Worm (Caenorhabditis elegans) whole organism, young adult: Measurements from ENCODE around the gene T19C4.24.
A peak's percentile ranks its signal among the peaks of the same experiment; 100 is the strongest.

Experiments used
- D2030.7 ChIP-seq: fragments of 200-800 bp; sonication (Bioruptor generic); IDR thresholded peaks from 2 replicates; pipeline ENCODE4 v1.3.6; 2022; ENCODE audit warnings: missing genetic modification reagents, missing genetic modification characterization, missing compliant biosample characterization
- F55B11.4 ChIP-seq: sonication (generic microtip); optimal IDR thresholded peaks from 2 replicates; lab custom pipeline; 2016; ENCODE audit warnings: missing compliant biosample characterization, missing genetic modification characterization, borderline replicate concordance; ENCODE audit not compliant: insufficient read depth
- K12H6.12 ChIP-seq: fragments of 200-800 bp; sonication (Bioruptor generic); optimal IDR thresholded peaks from 2 replicates; lab custom pipeline; 2018; ENCODE audit warnings: mild to moderate bottlenecking, missing genetic modification characterization, missing compliant biosample characterization
- Y53F4B.3 ChIP-seq: fragments of 200-800 bp; sonication (Bioruptor generic); IDR thresholded peaks from 2 replicates; pipeline ENCODE4 v1.3.6; 2022; ENCODE audit warnings: missing genetic modification reagents, missing genetic modification characterization, missing compliant biosample characterization
- ZK185.1 ChIP-seq: sonication (generic microtip); optimal IDR thresholded peaks from 2 replicates; lab custom pipeline; 2016; ENCODE audit warnings: mild to moderate bottlenecking, missing genetic modification characterization, missing compliant biosample characterization; ENCODE audit not compliant: poor library complexity, severe bottlenecking
- attf-5 ChIP-seq: fragments of 200-800 bp; sonication (Bioruptor generic); optimal IDR thresholded peaks from 2 replicates; lab custom pipeline; 2018; ENCODE audit warnings: mild to moderate bottlenecking, missing genetic modification characterization, missing compliant biosample characterization
- bed-2 ChIP-seq: fragments of 200-800 bp; sonication (Bioruptor generic); IDR thresholded peaks from 2 replicates; pipeline ENCODE4 v1.3.6; 2022; ENCODE audit warnings: missing genetic modification reagents, missing genetic modification characterization, missing compliant biosample characterization
- ccch-3 ChIP-seq: fragments of 200-800 bp; sonication (Bioruptor generic); optimal IDR thresholded peaks from 2 replicates; lab custom pipeline; 2018; ENCODE audit warnings: mild to moderate bottlenecking, missing genetic modification characterization, missing compliant biosample characterization
- cebp-1 ChIP-seq, 2 experiments: fragments of 200-800 bp in 1 of 2; sonication (Bioruptor generic) in 1 of 2; sonication (generic microtip) in 1 of 2; IDR thresholded peaks in 1 of 2; optimal IDR thresholded peaks in 1 of 2; 2 replicates each; pipeline versions ENCODE4 v1.3.6 to Lab custom; 2017 to 2022; ENCODE audit warnings: missing compliant biosample characterization in 2 of 2, missing genetic modification characterization in 2 of 2, mild to moderate bottlenecking in 1 of 2, missing genetic modification reagents in 1 of 2, moderate library complexity in 1 of 2
- ceh-58 ChIP-seq: fragments of 200-800 bp; sonication (Bioruptor generic); IDR thresholded peaks from 2 replicates; pipeline ENCODE4 v1.3.6; 2022; ENCODE audit warnings: missing genetic modification characterization, missing compliant biosample characterization
- ceh-79 ChIP-seq: sonication (generic microtip); optimal IDR thresholded peaks from 2 replicates; lab custom pipeline; 2017; ENCODE audit warnings: mild to moderate bottlenecking, missing genetic modification characterization, missing compliant biosample characterization
- efl-1 ChIP-seq: fragments of 150-350 bp; optimal IDR thresholded peaks from 2 replicates; lab custom pipeline; 2014; ENCODE audit warnings: missing biosample characterization, missing genetic modification reagents, missing genetic modification characterization
- egl-18 ChIP-seq: fragments of 200-800 bp; sonication (Bioruptor generic); IDR thresholded peaks from 2 replicates; pipeline ENCODE4 v1.3.6; 2022; ENCODE audit warnings: missing genetic modification reagents, missing genetic modification characterization, missing compliant biosample characterization
- hmg-1.2 ChIP-seq: fragments of 200-800 bp; sonication (Bioruptor generic); IDR thresholded peaks from 2 replicates; pipeline ENCODE4 v1.3.6; 2022; ENCODE audit warnings: missing genetic modification reagents, missing genetic modification characterization, missing compliant biosample characterization
- hmg-20 ChIP-seq: fragments of 200-800 bp; sonication (Bioruptor generic); IDR thresholded peaks from 2 replicates; pipeline ENCODE4 v1.3.6; 2022; ENCODE audit warnings: missing genetic modification reagents, missing genetic modification characterization, missing compliant biosample characterization
- let-526 ChIP-seq: fragments of 200-800 bp; sonication (Bioruptor generic); IDR thresholded peaks from 2 replicates; pipeline ENCODE4 v1.3.6; 2022; ENCODE audit warnings: missing genetic modification reagents, missing genetic modification characterization, missing compliant biosample characterization
- let-607 ChIP-seq, 2 experiments: fragments of 200-800 bp in 1 of 2; sonication (Bioruptor generic) in 1 of 2; sonication (generic microtip) in 1 of 2; optimal IDR thresholded peaks; 2 replicates each; lab custom pipeline; 2016 to 2018; ENCODE audit warnings: mild to moderate bottlenecking in 2 of 2, missing compliant biosample characterization in 2 of 2, missing genetic modification characterization in 2 of 2, moderate library complexity in 2 of 2, missing genotype in 1 of 2
- lin-35 ChIP-seq, 3 experiments: fragments of 150-350 bp in 2 of 3; sonication (generic microtip) in 1 of 3; optimal IDR thresholded peaks; 2 replicates each; lab custom pipeline; 2014 to 2018; ENCODE audit warnings: missing biosample characterization in 3 of 3, missing genetic modification characterization in 3 of 3, missing genetic modification reagents in 3 of 3
- lin-40 ChIP-seq: sonication (generic microtip); optimal IDR thresholded peaks from 2 replicates; lab custom pipeline; 2016; ENCODE audit warnings: missing genetic modification characterization, mild to moderate bottlenecking, missing compliant biosample characterization, missing genotype, missing genetic modification reagents
- lsy-27 ChIP-seq: sonication (generic microtip); optimal IDR thresholded peaks from 2 replicates; lab custom pipeline; 2017; ENCODE audit warnings: missing genetic modification characterization, mild to moderate bottlenecking, missing compliant biosample characterization, antibody characterized with exemption, missing genotype, borderline replicate concordance; ENCODE audit not compliant: insufficient read depth
- madf-10 ChIP-seq: sonication (generic microtip); optimal IDR thresholded peaks from 2 replicates; lab custom pipeline; 2016; ENCODE audit warnings: mild to moderate bottlenecking, missing genetic modification characterization, missing compliant biosample characterization
- nfya-2 ChIP-seq: fragments of 200-800 bp; sonication (Bioruptor generic); IDR thresholded peaks from 2 replicates; pipeline ENCODE4 v1.3.6; 2022; ENCODE audit warnings: missing genetic modification reagents, missing genetic modification characterization, missing compliant biosample characterization
- nhr-179 ChIP-seq: sonication (generic microtip); optimal IDR thresholded peaks from 2 replicates; lab custom pipeline; 2016; ENCODE audit warnings: mild to moderate bottlenecking, missing genetic modification characterization, missing compliant biosample characterization
- nhr-80 ChIP-seq: sonication (generic microtip); optimal IDR thresholded peaks from 2 replicates; lab custom pipeline; 2016; ENCODE audit warnings: missing genetic modification characterization, missing compliant biosample characterization
- nhr-90 ChIP-seq: sonication (generic microtip); optimal IDR thresholded peaks from 2 replicates; lab custom pipeline; 2016; ENCODE audit warnings: missing genotype, mild to moderate bottlenecking, missing genetic modification characterization, missing compliant biosample characterization
- pbrm-1 ChIP-seq: fragments of 200-800 bp; sonication (Bioruptor generic); IDR thresholded peaks from 2 replicates; pipeline ENCODE4 v1.3.6; 2022; ENCODE audit warnings: missing genetic modification reagents, missing genetic modification characterization, missing compliant biosample characterization
- repo-1 ChIP-seq: sonication (generic microtip); optimal IDR thresholded peaks from 2 replicates; lab custom pipeline; 2017; ENCODE audit warnings: mild to moderate bottlenecking, missing genetic modification characterization, missing compliant biosample characterization
- sea-2 ChIP-seq: fragments of 200-800 bp; sonication (Bioruptor generic); IDR thresholded peaks from 2 replicates; pipeline ENCODE4 v1.3.6; 2022; ENCODE audit warnings: missing genetic modification characterization, missing compliant biosample characterization
- snpc-3.4 ChIP-seq: sonication (generic microtip); optimal IDR thresholded peaks from 2 replicates; lab custom pipeline; 2017; ENCODE audit warnings: missing genetic modification characterization, mild to moderate bottlenecking, missing compliant biosample characterization, antibody characterized with exemption, moderate library complexity, missing genotype, missing genetic modification reagents
- tbx-9 ChIP-seq: sonication (generic microtip); optimal IDR thresholded peaks from 2 replicates; lab custom pipeline; 2016; ENCODE audit warnings: borderline replicate concordance, missing genetic modification characterization, inconsistent platforms, missing compliant biosample characterization
- unc-62 ChIP-seq: fragments of 150-350 bp; optimal IDR thresholded peaks from 2 replicates; lab custom pipeline; 2014; ENCODE audit warnings: missing biosample characterization, missing genetic modification reagents, missing genetic modification characterization
- ztf-18 ChIP-seq: sonication (generic microtip); optimal IDR thresholded peaks from 2 replicates; lab custom pipeline; 2016; ENCODE audit warnings: missing genotype, mild to moderate bottlenecking, missing genetic modification characterization, missing compliant biosample characterization
- ztf-22 ChIP-seq: fragments of 200-800 bp; sonication (Bioruptor generic); optimal IDR thresholded peaks from 2 replicates; lab custom pipeline; 2018; ENCODE audit warnings: mild to moderate bottlenecking, missing genetic modification characterization, moderate library complexity, missing compliant biosample characterization
- ztf-28 ChIP-seq: fragments of 200-800 bp; sonication (Bioruptor generic); IDR thresholded peaks from 2 replicates; pipeline ENCODE4 v1.3.6; 2022; ENCODE audit warnings: missing genetic modification reagents, missing genetic modification characterization, missing compliant biosample characterization

The T19C4.24 gene

DNA sequence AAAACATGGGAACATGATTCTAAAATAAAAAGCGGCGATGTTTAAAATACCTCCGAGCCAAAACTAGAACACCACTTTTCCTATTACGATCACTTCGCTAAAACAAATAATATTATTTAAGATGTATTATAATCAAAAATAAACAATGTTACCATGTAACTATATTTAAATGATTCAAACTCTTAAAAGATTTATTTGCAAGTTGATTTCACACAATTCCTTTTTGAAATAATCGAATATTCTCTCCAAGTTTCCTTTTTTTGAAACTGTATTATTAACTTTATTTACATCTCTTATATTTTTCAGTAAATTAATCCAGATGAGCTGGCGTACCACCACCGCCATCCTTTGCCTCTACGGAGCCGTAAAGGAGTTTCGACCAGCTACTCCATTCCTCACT, 5.6 kb downstream of the T19C4.24 start, which contains the start of gene folt-1:
folt-1 (plus strand) TSS at position 301 of the 400 bp plus-strand sequence.
- no peak for TF ChIP-seq snpc-3.4 (tag; lab: Kevin White, UChicago)
- TF ChIP-seq, all 124 proteins: peak for 0

ce11 chrV:11140326-11140725, 6.5 kb downstream of the T19C4.24 start:
- no peak for TF ChIP-seq pbrm-1
- no peak for TF ChIP-seq lsy-27 (tag; lab: Kevin White, UChicago)
- no peak for TF ChIP-seq madf-10 (tag; lab: Kevin White, UChicago)
- TF ChIP-seq nfya-2, result no peak
- no peak for TF ChIP-seq lin-40 (tag; lab: Kevin White, UChicago)
- no peak for TF ChIP-seq sea-2
- TF ChIP-seq ZK185.1 (tag; lab: Kevin White, UChicago), result no peak
- TF ChIP-seq bed-2, result no peak
- no peak for TF ChIP-seq tbx-9 (tag; lab: Kevin White, UChicago)
- TF ChIP-seq cebp-1 (GFP tag; IDR thresholded peaks at IDR 0.05; lab: Robert Waterston, UW), result no peak
- no peak for TF ChIP-seq cebp-1 (tag; optimal IDR thresholded peaks at IDR 0.05; lab: Kevin White, UChicago)
- no peak for TF ChIP-seq F55B11.4 (tag; lab: Kevin White, UChicago)
- TF ChIP-seq K12H6.12 (tag; lab: Kevin White, UChicago), result no peak
- no peak for TF ChIP-seq repo-1 (tag; lab: Kevin White, UChicago)
- TF ChIP-seq unc-62, result no peak
- peak; percentile 44 for TF ChIP-seq nhr-80
- no peak for TF ChIP-seq ztf-28 (GFP tag; lab: Robert Waterston, UW)
- no peak for TF ChIP-seq ceh-79 (tag; lab: Kevin White, UChicago)
- peak; percentile 19; the same call in 1 of the 2 replicates for TF ChIP-seq hmg-1.2 (GFP tag; lab: Robert Waterston, UW)
- TF ChIP-seq efl-1, result no peak
- no peak for TF ChIP-seq ztf-18 (tag; lab: Kevin White, UChicago)
- TF ChIP-seq ceh-58 (GFP tag; lab: Robert Waterston, UW), result no peak
- TF ChIP-seq attf-5, result peak; percentile 47
- no peak for TF ChIP-seq nhr-90 (tag; lab: Kevin White, UChicago)
- TF ChIP-seq ccch-3 (GFP tag; lab: Kevin White, UChicago), result no peak
- no peak for TF ChIP-seq let-607 (tag; optimal IDR thresholded peaks at IDR 0.05; lab: Kevin White, UChicago)

ce11 chrV:11134296-11134695, 12.5 kb downstream of the T19C4.24 start, which contains the start of gene glb-3:
TSS of gene glb-3 (plus strand) at chrV:11134596.
- TF ChIP-seq lin-35 (GFP tag; optimal IDR thresholded peaks at IDR 0.05; lab: Kevin White, UChicago), result no peak
- no peak for TF ChIP-seq Y53F4B.3 (GFP tag; lab: Robert Waterston, UW)
- TF ChIP-seq nhr-179, result no peak
- TF ChIP-seq ztf-22 (GFP tag; lab: Kevin White, UChicago), result no peak
- TF ChIP-seq egl-18 (GFP tag; lab: Robert Waterston, UW), result no peak
- no peak for TF ChIP-seq hmg-20 (GFP tag; lab: Robert Waterston, UW)
- no peak for TF ChIP-seq let-526 (GFP tag; lab: Robert Waterston, UW)
- TF ChIP-seq D2030.7 (GFP tag; lab: Robert Waterston, UW), result no peak
- no peak for TF ChIP-seq lin-40 (tag; lab: Kevin White, UChicago)
- no peak for TF ChIP-seq efl-1
